Fruit fly (Drosophila melanogaster) whole organism, embryonic: ENCODE results near the gene CG31808.

Experiments used
- CG10462 ChIP-seq: fragments of 200-800 bp; sonication (Bioruptor generic); optimal IDR thresholded peaks from 2 replicates; lab custom pipeline; 2016; ENCODE audit warnings: missing biosample characterization, missing genetic modification characterization
- CG10959 ChIP-seq: fragments of 200-800 bp; sonication (Bioruptor generic); IDR thresholded peaks from 2 replicates; pipeline ENCODE4 v1.3.6; 2022; ENCODE audit warnings: missing biosample characterization, missing genetic modification characterization
- CG11247 ChIP-seq: fragments of 200-800 bp; sonication (Bioruptor generic); IDR thresholded peaks from 2 replicates; pipeline ENCODE4 v1.3.6; 2022; ENCODE audit warnings: missing biosample characterization, missing genetic modification characterization
- CG12391 ChIP-seq: fragments of 200-800 bp; sonication (Bioruptor generic); optimal IDR thresholded peaks from 3 replicates; lab custom pipeline; 2018; ENCODE audit warnings: missing biosample characterization, mild to moderate bottlenecking, missing genetic modification characterization, moderate library complexity
- CG15269 ChIP-seq: fragments of 200-800 bp; sonication (Bioruptor generic); optimal IDR thresholded peaks from 2 replicates; lab custom pipeline; 2018; ENCODE audit warnings: missing biosample characterization, mild to moderate bottlenecking, missing genetic modification characterization, moderate library complexity
- CG2199 ChIP-seq: fragments of 200-800 bp; sonication (Bioruptor generic); IDR thresholded peaks from 3 replicates; pipeline ENCODE4 v1.3.6; 2022; ENCODE audit warnings: missing biosample characterization, missing genetic modification characterization
- CG30431 ChIP-seq: fragments of 200-800 bp; sonication (Bioruptor generic); optimal IDR thresholded peaks from 2 replicates; lab custom pipeline; 2017; ENCODE audit warnings: missing biosample characterization, missing genetic modification characterization
- CG7271 ChIP-seq: fragments of 200-800 bp; sonication (Bioruptor generic); optimal IDR thresholded peaks from 2 replicates; lab custom pipeline; 2018; ENCODE audit warnings: missing biosample characterization, mild to moderate bottlenecking, missing genetic modification characterization, moderate library complexity
- CG9932 ChIP-seq: fragments of 200-800 bp; sonication (Bioruptor generic); IDR thresholded peaks from 2 replicates; pipeline ENCODE4 v1.3.6; 2022; ENCODE audit warnings: missing biosample characterization, missing genetic modification characterization
- Dip3 ChIP-seq: fragments of 200-800 bp; sonication (Bioruptor generic); optimal IDR thresholded peaks from 3 replicates; lab custom pipeline; 2016; ENCODE audit warnings: missing biosample characterization, missing genetic modification characterization
- Mad ChIP-seq: fragments of 200-800 bp; sonication (Bioruptor generic); optimal IDR thresholded peaks from 2 replicates; lab custom pipeline; 2016; ENCODE audit warnings: missing biosample characterization, missing genetic modification characterization
- NFAT ChIP-seq: fragments of 200-800 bp; sonication (Bioruptor generic); IDR thresholded peaks from 2 replicates; pipeline ENCODE4 v1.3.6; 2022; ENCODE audit warnings: missing biosample characterization, missing genetic modification characterization
- bab2 ChIP-seq: fragments of 200-800 bp; sonication (Bioruptor generic); optimal IDR thresholded peaks from 2 replicates; lab custom pipeline; 2016; ENCODE audit warnings: missing biosample characterization, missing genetic modification characterization
- hbn ChIP-seq: fragments of 200-800 bp; sonication (Bioruptor generic); IDR thresholded peaks from 2 replicates; pipeline ENCODE4 v1.3.6; 2022; ENCODE audit warnings: missing biosample characterization, missing genetic modification characterization; ENCODE audit not compliant: partially characterized antibody
- her ChIP-seq: fragments of 200-800 bp; sonication (Bioruptor generic); optimal IDR thresholded peaks from 2 replicates; lab custom pipeline; 2016; ENCODE audit warnings: missing biosample characterization, missing genetic modification characterization
- jigr1 ChIP-seq: fragments of 200-800 bp; sonication (Bioruptor generic); IDR thresholded peaks from 3 replicates; pipeline ENCODE4 v1.3.6; 2022; ENCODE audit warnings: missing biosample characterization, missing genetic modification characterization
- kni ChIP-seq: fragments of 200-800 bp; sonication (Bioruptor generic); optimal IDR thresholded peaks from 3 replicates; lab custom pipeline; 2017; ENCODE audit warnings: mild to moderate bottlenecking, missing biosample characterization, missing genetic modification reagents, missing genetic modification characterization
- p53 ChIP-seq: fragments of 200-800 bp; sonication (Bioruptor generic); optimal IDR thresholded peaks from 2 replicates; lab custom pipeline; 2016; ENCODE audit warnings: missing biosample characterization, missing genetic modification characterization
- ssp ChIP-seq: fragments of 200-800 bp; sonication (Bioruptor generic); IDR thresholded peaks from 2 replicates; pipeline ENCODE4 v1.3.6; 2022; ENCODE audit warnings: missing biosample characterization, missing genetic modification characterization
- stwl ChIP-seq: fragments of 200-800 bp; sonication (Bioruptor generic); optimal IDR thresholded peaks from 3 replicates; lab custom pipeline; 2018; ENCODE audit warnings: missing biosample characterization, mild to moderate bottlenecking, missing genetic modification characterization, moderate library complexity
- toy ChIP-seq: fragments of 200-800 bp; sonication (Bioruptor generic); IDR thresholded peaks from 2 replicates; pipeline ENCODE4 v1.3.6; 2022; ENCODE audit warnings: missing biosample characterization, missing genetic modification characterization
- wdn ChIP-seq: fragments of 200-800 bp; sonication (Bioruptor generic); IDR thresholded peaks from 2 replicates; pipeline ENCODE4 v1.3.6; 2022; ENCODE audit warnings: missing biosample characterization, missing genetic modification characterization

Gene CG31808

DNA sequence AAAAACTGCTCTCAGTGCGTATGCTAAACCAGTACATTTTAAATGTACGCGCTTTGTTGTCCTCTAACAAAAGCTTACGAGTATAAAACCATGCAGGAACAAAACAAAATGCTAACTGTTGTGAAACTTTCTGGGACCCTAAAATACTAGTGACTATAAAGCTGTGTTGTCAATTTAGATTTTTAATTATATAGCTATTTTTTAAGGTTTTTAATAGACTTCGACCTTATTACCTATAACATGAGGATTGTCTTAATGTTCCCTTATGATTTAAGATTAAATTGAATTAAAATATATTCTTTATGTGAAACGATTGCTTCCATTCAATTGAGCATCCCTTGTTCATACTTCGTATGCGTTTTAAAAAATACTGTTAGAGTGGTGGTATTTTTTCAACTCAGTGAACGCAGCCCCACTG, 59.3 kb downstream of the CG31808 start (continued):
- TF ChIP-seq CG10462 (GFP tag; lab: Kevin White, UChicago), result peak; percentile 10
- peak; percentile 39 for TF ChIP-seq bab2
- peak; percentile 74 for TF ChIP-seq ssp (GFP tag; lab: Robert Waterston, UW)
- peak; percentile 2 for TF ChIP-seq CG30431 (GFP tag; lab: Kevin White, UChicago)
- peak; percentile 62 for TF ChIP-seq CG11247 (GFP tag; lab: Robert Waterston, UW)
- TF ChIP-seq stwl (tag; lab: Kevin White, UChicago), result peak; percentile 82
- TF ChIP-seq p53 (GFP tag; lab: Kevin White, UChicago), result no peak
- TF ChIP-seq CG12391 (tag; lab: Kevin White, UChicago), result peak; percentile 87
- TF ChIP-seq NFAT (GFP tag; lab: Robert Waterston, UW), result peak; percentile 44; the same call in 1 of the 2 replicates
- TF ChIP-seq wdn, result peak; percentile 62; the same call in 1 of the 2 replicates
- TF ChIP-seq her, result no peak
- TF ChIP-seq CG2199, result 0 out of 3 replicates have a peak, but pooled peaks have one; percentile 53
- peak; percentile 14 for TF ChIP-seq Mad
- TF ChIP-seq hbn (GFP tag; lab: Robert Waterston, UW), result no peak
- TF ChIP-seq toy (GFP tag; lab: Robert Waterston, UW), result no peak
- peak; percentile 52 for TF ChIP-seq Dip3 (GFP tag; lab: Kevin White, UChicago)
- TF ChIP-seq CG10959 (GFP tag; lab: Robert Waterston, UW), result no peak
- TF ChIP-seq CG15269 (tag; lab: Kevin White, UChicago), result no peak
- peak; percentile 32 for TF ChIP-seq CG7271 (tag; lab: Kevin White, UChicago)
- TF ChIP-seq kni (GFP tag; lab: Kevin White, UChicago), result no peak
- peak; percentile 79; the same call in 1 of the 3 replicates for TF ChIP-seq jigr1
- TF ChIP-seq CG9932, result peak; percentile 82
